Worm (Caenorhabditis elegans): ENCODE results near the gene Y15E3A.4.

- TF ChIP-seq ztf-23 (GFP tag; IDR thresholded peaks at IDR 0.05), result no peak
- no peak for TF ChIP-seq T22C8.4 (GFP tag; IDR thresholded peaks at IDR 0.05)
- no peak for TF ChIP-seq flt-1 (GFP tag; IDR thresholded peaks at IDR 0.05)
- no peak for TF ChIP-seq tab-1 (GFP tag; IDR thresholded peaks at IDR 0.05)
- TF ChIP-seq klf-2 (GFP tag; conservative IDR thresholded peaks at IDR 0.05), result no peak
- TF ChIP-seq med-1 (GFP tag; optimal IDR thresholded peaks at IDR 0.05; ENCODE audit: insufficient read depth), result no peak
- no peak for TF ChIP-seq cog-1 (tag; optimal IDR thresholded peaks at IDR 0.05)
- TF ChIP-seq ztf-29 (GFP tag; IDR thresholded peaks at IDR 0.05), result no peak
- TF ChIP-seq ref-1 (GFP tag; conservative IDR thresholded peaks at IDR 0.05), result no peak
Measured at ce11 chrX:15376580-15376979, 45.8 kb downstream of the Y15E3A.4 start.

Data from whole organism, midembryonic.